Fruit fly (Drosophila melanogaster): Measurements from ENCODE around the gene Hr39.

Gene Hr39

dm6 chr2L:21218240-21218911 is 18.7 kb upstream of the Hr39 start, which contains the start of gene CG8679 (continued):
- no peak for TF ChIP-seq MTF-1 (GFP tag; optimal IDR thresholded peaks at IDR 0.05; ENCODE audit: borderline replicate concordance)
- TF ChIP-seq CG7357 (GFP tag; IDR thresholded peaks at IDR 0.05): no peak
- no peak; the same call in 2 of the 3 replicates for TF ChIP-seq mld (GFP tag; IDR thresholded peaks at IDR 0.05; ENCODE audit: partially characterized antibody)
- TF ChIP-seq NC2α (GFP tag; optimal IDR thresholded peaks at IDR 0.05): no peak
- TF ChIP-seq Tbp (GFP tag; optimal IDR thresholded peaks at IDR 0.05): no peak
- TF ChIP-seq kay (GFP tag; optimal IDR thresholded peaks at IDR 0.05): no peak
- no peak for TF ChIP-seq Hr39 (optimal IDR thresholded peaks at IDR 0.05)
- TF ChIP-seq CG18476 (GFP tag; optimal IDR thresholded peaks at IDR 0.05): no peak
- peak; percentile 54; the same call in 1 of the 3 replicates for TF ChIP-seq otp (GFP tag; IDR thresholded peaks at IDR 0.05)
- TF ChIP-seq CG3163 (GFP tag; optimal IDR thresholded peaks at IDR 0.05): no peak
- TF ChIP-seq CG10267 (tag; optimal IDR thresholded peaks at IDR 0.05): peak; percentile 44
- TF ChIP-seq CG12769 (tag; optimal IDR thresholded peaks at IDR 0.05): peak; percentile 75
- no peak for TF ChIP-seq CG8765 (GFP tag; IDR thresholded peaks at IDR 0.05)
- no peak for TF ChIP-seq zfh2 (GFP tag; optimal IDR thresholded peaks at IDR 0.05)
- no peak for TF ChIP-seq CG13296 (GFP tag; optimal IDR thresholded peaks at IDR 0.05)
- no peak for TF ChIP-seq CG15696 (tag; optimal IDR thresholded peaks at IDR 0.05)
- TF ChIP-seq CoRest (tag; optimal IDR thresholded peaks at IDR 0.05): peak; percentile 38
- no peak for TF ChIP-seq CG9727 (GFP tag; optimal IDR thresholded peaks at IDR 0.05)
- peak; percentile 63 for TF ChIP-seq Sry-β (GFP tag; optimal IDR thresholded peaks at IDR 0.05)
- TF ChIP-seq CG11085 (GFP tag; IDR thresholded peaks at IDR 0.05): no peak
- no peak for TF ChIP-seq CG4707 (GFP tag; optimal IDR thresholded peaks at IDR 0.05)
- TF ChIP-seq jumu (GFP tag; optimal IDR thresholded peaks at IDR 0.05): peak; percentile 18
- TF ChIP-seq wor (GFP tag; IDR thresholded peaks at IDR 0.05): no peak
- TF ChIP-seq lov (optimal IDR thresholded peaks at IDR 0.05): no peak
- no peak for TF ChIP-seq lov (GFP tag; IDR thresholded peaks at IDR 0.05)

dm6 chr2L:21218912-21219246 is 18.2 kb upstream of the Hr39 start:
- TF ChIP-seq Fer3 (tag; optimal IDR thresholded peaks at IDR 0.05) (no peak), ATbp (GFP tag; optimal IDR thresholded peaks at IDR 0.05) (peak; percentile 27), D19A (tag; optimal IDR thresholded peaks at IDR 0.05) (peak; percentile 30), CG2678 (tag; optimal IDR thresholded peaks at IDR 0.05) (peak; percentile 26), sens (GFP tag) (peak; percentile 76), CG3838 (GFP tag; optimal IDR thresholded peaks at IDR 0.05) (no peak), CG11504 (tag; optimal IDR thresholded peaks at IDR 0.05) (peak; percentile 15), PHDP (tag; optimal IDR thresholded peaks at IDR 0.05) (peak; percentile 18), tap (tag; optimal IDR thresholded peaks at IDR 0.05) (peak; percentile 15), dmrt11E (tag; optimal IDR thresholded peaks at IDR 0.05) (peak; percentile 9), CG7556 (GFP tag; optimal IDR thresholded peaks at IDR 0.05) (peak; percentile 12), CG7839 (tag; optimal IDR thresholded peaks at IDR 0.05) (no peak), grn (GFP tag; optimal IDR thresholded peaks at IDR 0.05) (peak; percentile 27), BtbVII (GFP tag; optimal IDR thresholded peaks at IDR 0.05) (peak; percentile 30), Asciz (GFP tag; optimal IDR thresholded peaks at IDR 0.05) (peak; percentile 18), sd (tag; optimal IDR thresholded peaks at IDR 0.05) (peak; percentile 23), bsh (GFP tag; optimal IDR thresholded peaks at IDR 0.05) (peak in 1 of 2 experiments; percentile 41), CG13296 (GFP tag; optimal IDR thresholded peaks at IDR 0.05) (peak; percentile 64), CG12769 (tag; optimal IDR thresholded peaks at IDR 0.05) (peak; percentile 4), salm (tag; optimal IDR thresholded peaks at IDR 0.05) (peak; percentile 41), sisA (GFP tag; IDR thresholded peaks at IDR 0.05) (no peak), Fer1 (GFP tag; optimal IDR thresholded peaks at IDR 0.05) (peak; percentile 3), CG4328 (GFP tag; optimal IDR thresholded peaks at IDR 0.05) (peak; percentile 24), CG17829 (tag; optimal IDR thresholded peaks at IDR 0.05) (no peak), CG12071 (GFP tag; optimal IDR thresholded peaks at IDR 0.05) (peak; percentile 41), CG1233 (GFP tag; optimal IDR thresholded peaks at IDR 0.05) (peak; percentile 18), Sox100B (GFP tag; optimal IDR thresholded peaks at IDR 0.05) (peak; percentile 38)
